Fruit fly (Drosophila melanogaster) Kc167 (cell line): ENCODE results near the gene RpL6.
A peak's percentile ranks its signal among the peaks of the same experiment; 100 is the strongest.

Source experiments
- Myc ChIP-seq: fragments of >200 bp; optimal IDR thresholded peaks from 2 replicates; lab custom pipeline; 2017; ENCODE audit warnings: missing external identifiers
- Sin3A ChIP-seq: fragments of >200 bp; optimal IDR thresholded peaks from 2 replicates; lab custom pipeline; 2018; ENCODE audit warnings: missing external identifiers
- h ChIP-seq: fragments of >200 bp; optimal IDR thresholded peaks from 3 replicates; lab custom pipeline; 2018; ENCODE audit warnings: missing external identifiers
- insv ChIP-seq: fragments of >200 bp; optimal IDR thresholded peaks from 3 replicates; lab custom pipeline; 2018; ENCODE audit warnings: missing external identifiers
- psq ChIP-seq: fragments of >200 bp; optimal IDR thresholded peaks from 2 replicates; lab custom pipeline; 2017; ENCODE audit warnings: missing external identifiers
- ttk ChIP-seq: sonication (Bioruptor generic); optimal IDR thresholded peaks from 2 replicates; lab custom pipeline; 2017; ENCODE audit warnings: missing external identifiers

RpL6 gene

DNA sequence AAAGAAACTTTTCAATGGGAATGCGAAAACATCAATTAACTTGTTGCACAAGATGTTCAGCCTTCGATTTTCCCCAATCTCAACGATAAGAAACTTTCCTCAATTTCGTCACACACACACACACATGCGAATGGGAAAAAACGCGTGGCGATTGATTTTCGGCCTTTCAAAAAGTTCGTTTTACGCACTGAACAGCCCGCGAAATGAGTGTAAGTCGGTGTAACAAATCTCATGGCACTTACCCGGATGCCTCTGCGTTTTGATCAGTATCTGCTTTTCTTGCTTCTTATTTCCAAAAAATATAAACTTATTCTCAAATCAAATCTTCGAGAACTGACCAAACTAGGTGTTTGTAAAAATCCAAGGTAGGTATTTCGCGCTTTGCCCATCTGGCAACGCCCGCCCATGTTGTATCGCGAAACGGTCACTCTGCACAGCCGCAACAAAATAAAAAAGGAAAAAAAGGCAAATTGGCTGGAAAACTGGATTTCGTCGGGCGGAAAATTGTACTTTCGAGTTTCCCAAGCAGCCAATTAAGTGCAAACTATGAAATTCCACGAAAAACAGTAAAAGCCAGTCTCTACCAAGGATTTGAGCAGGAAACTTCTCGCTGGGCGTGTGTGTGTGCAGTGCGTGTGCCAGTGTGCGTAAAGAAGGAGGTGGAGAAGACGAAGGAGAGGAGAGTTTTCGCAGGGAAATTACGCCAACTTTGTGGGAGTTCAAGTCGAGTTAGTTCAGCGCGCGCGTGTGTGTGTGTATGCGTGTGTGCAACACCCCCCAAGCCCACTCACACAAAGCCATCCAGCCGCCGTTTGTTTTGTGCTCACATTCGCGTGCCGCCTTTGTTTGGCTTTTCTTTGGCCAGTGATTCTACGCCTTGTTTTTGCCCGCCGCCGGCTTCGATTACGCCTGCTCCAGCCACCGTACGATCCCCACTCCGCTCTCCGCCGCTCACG lies 14.9 kb upstream of the RpL6 start, which contains the start of gene Med:
Med (plus strand) TSS at position 408 of the 956 bp plus-strand sequence.
- TF ChIP-seq insv (no peak), ttk (lab: Kevin White, UChicago) (no peak), Myc (lab: Kevin White, UChicago) (no peak), Sin3A (lab: Kevin White, UChicago) (no peak), psq (lab: Kevin White, UChicago) (no peak), h (no peak)

DNA sequence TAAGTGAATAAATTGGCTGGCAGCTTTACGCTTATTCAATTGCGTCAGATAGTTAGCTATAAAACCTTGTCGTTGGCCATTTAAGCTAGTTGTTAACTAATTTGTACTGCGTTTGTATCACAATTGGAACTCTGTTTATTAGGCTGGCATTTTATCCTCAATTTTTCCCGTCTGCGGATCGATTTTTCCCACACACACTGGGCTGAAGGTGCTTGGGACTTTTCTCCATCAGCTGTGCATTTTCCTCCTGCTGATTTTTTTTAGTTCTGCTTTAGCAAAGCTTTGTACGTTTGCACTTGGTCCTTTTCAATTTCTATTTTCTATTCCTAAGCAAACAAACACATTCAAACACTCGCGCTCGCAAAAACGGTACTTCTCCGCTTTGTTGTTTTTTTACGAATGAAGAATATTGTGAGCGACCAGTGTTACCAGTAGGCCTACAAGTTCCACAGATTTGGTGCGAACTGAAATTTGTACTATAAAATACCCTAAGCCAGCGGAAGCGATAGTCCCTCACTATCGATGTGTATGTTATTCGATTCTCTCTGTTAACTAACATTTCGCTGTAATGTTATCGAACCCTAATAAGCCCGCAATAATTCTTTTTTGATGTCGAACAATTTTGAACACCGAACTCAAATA lies 13.5 kb upstream of the RpL6 start:
- no peak for TF ChIP-seq insv
- TF ChIP-seq psq (lab: Kevin White, UChicago): no peak
- no peak for TF ChIP-seq Myc (lab: Kevin White, UChicago)
- no peak for TF ChIP-seq Sin3A (lab: Kevin White, UChicago)
- TF ChIP-seq ttk (lab: Kevin White, UChicago): no peak
- no peak for TF ChIP-seq h

DNA sequence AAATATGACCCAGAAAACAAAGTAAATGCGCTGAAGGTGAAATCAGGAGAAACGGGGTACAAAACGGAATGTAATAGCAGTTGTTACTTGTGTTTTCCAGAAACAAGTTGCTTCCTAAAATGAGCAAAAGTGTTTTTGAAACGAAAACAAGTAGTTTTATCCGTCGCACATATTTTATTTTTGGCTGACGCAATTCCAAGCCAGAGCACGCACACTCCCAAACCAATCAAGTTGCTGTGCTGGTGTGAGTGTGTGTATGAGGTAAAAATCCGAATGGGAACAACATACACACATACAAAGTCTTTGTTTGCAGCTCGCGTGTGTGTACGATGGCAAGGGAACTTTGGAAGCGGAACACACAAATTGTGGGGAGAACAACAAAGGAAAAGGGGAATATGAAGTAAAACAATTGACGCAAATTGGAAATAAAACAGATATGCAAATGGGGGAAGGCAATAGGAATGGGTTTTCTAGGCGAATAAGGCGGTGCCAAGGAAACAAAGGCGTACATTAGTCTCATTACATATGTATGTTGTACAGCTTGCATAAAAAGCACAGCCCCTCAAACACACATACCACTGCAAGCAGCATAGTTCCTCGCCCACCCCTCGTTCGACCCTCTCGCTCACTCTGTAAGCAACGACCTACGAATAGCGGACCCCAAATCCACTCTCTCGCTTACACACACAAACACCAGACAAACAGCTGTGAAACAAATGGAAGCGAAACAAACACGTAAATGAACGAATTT lies 12.6 kb upstream of the RpL6 start:
- TF ChIP-seq ttk (lab: Kevin White, UChicago) (no peak), psq (lab: Kevin White, UChicago) (peak; percentile 4)

DNA sequence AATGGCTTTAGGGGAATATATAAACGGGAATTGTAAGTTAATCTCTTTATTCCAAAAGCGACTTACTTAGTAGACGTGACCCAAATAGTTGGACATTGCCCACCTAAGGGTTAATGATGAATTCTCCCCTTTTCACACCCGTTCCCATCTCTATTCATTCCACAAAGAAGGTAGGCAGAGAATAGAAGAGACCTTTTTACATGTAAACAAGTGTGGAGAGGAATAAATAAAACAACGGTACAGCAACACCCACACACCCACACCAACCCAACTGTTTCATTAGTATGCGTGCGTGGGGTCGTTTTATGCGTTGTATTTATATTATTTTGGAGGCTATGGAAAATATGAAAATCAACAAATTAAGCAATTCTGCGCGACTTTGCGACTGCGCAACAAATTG lies 12.0 kb upstream of the RpL6 start:
- TF ChIP-seq psq (lab: Kevin White, UChicago) (no peak), Myc (lab: Kevin White, UChicago) (no peak), ttk (lab: Kevin White, UChicago) (no peak), Sin3A (lab: Kevin White, UChicago) (no peak), insv (no peak), h (no peak)

DNA sequence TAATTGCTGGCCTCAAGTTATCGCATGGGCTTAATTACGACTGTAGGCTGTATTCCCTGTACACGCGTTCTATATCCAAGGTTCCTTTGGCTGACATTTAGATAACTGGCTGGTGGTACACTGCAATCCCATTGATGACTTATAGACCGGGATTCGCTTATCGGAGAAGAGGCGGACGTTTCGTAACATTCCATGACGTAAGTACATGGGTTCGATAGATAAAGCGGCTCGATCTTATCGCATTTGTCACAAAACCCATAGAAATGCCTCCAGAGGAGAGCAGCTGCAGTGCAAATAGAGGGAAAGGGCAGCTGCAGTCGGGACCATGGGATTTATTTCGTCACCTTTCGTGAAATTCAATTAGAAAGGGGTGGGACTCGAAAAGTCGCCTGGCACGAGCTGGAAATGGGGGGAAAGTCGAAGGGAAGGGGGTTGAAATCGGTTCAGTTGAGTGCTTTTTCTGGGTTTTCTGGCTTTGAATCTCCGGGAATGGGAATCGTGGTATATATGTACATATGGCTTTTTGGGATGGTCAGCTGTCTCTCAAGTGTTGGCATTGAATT lies 11.4 kb upstream of the RpL6 start:
- TF ChIP-seq Myc (lab: Kevin White, UChicago): no peak
- no peak for TF ChIP-seq h

DNA sequence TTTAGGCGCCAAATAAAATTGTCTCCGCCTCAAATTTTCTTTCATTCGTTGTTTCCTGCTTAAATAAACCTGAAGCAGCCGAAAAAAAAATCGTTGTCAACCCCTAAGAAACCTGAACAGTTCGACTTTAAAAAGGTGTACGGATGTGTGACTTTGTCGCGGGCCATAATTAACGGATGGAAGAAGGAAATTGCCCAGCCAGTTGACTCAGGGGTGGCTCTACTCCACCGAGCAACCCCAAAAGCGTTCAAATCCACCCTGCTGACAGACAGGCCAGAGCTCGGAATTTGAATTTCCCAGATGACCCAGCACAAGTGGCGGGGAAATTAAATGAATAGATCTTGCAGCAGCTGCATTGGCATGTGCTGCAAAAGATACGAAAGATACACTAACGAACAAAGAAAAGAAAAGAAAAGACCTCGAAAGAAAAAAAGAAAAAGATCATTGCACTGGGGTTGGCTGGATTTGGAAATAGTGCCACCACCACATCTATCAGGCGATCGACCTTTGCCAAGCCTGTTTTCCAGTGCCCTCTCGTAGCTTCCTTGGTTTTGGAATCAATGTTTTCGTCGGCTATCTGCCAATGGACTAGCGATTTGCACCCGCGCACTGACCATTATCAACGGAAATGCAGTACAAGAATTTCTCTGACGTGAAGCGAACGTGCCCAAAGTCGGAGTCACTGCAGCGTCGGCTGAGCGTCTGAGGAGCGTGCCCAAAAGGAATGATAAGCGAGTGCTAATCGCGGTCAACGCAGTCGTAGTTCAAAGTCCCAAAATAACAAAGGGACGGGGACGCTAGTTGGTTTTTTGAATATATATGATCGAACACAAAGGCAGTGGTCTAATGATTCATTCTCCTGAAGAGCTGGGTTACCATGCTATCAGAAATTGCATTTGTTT lies 10.5 kb upstream of the RpL6 start:
- TF ChIP-seq psq (lab: Kevin White, UChicago): no peak
- TF ChIP-seq h: no peak
- no peak for TF ChIP-seq Myc (lab: Kevin White, UChicago)
- TF ChIP-seq insv: no peak
- TF ChIP-seq ttk (lab: Kevin White, UChicago): no peak
- no peak for TF ChIP-seq Sin3A (lab: Kevin White, UChicago)

DNA sequence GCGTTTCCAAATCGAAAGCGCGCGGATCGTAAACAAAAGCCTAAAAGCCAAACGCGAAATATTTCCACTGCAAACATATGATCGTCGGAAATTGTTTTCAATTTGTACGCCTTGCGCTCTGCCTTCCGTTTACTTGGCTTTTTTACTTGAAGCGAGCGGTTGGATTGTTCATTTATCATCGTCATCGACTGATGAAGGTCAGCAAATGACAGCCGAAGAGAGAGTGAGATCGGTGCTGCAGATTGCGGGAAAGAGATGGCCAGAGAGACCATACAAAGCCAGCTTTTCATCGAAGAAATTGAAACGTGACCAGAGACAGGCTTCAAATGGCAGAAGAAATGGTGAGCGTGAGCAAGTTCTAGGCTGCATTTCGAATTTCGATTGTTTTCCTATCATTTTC lies 9.8 kb upstream of the RpL6 start:
- TF ChIP-seq insv: no peak
- TF ChIP-seq h: no peak
- no peak for TF ChIP-seq Sin3A (lab: Kevin White, UChicago)

DNA sequence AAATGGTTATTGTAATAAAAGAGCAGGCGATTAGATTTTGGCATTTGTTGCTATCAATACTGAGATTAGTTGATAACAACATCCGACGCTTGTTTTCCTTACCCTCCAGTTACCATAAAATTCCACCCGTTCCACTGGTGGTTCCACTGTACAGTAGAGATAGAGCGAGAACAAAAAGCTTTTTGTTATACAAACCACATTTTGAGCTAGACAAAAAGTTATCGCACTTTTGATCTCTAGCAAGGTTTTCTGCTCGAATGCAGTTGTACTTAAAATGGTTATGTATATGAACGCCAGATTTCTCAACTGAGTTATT lies 9.1 kb upstream of the RpL6 start:
- TF ChIP-seq Sin3A (lab: Kevin White, UChicago) (no peak), psq (lab: Kevin White, UChicago) (no peak), Myc (lab: Kevin White, UChicago) (no peak), ttk (lab: Kevin White, UChicago) (no peak), h (no peak), insv (no peak)

DNA sequence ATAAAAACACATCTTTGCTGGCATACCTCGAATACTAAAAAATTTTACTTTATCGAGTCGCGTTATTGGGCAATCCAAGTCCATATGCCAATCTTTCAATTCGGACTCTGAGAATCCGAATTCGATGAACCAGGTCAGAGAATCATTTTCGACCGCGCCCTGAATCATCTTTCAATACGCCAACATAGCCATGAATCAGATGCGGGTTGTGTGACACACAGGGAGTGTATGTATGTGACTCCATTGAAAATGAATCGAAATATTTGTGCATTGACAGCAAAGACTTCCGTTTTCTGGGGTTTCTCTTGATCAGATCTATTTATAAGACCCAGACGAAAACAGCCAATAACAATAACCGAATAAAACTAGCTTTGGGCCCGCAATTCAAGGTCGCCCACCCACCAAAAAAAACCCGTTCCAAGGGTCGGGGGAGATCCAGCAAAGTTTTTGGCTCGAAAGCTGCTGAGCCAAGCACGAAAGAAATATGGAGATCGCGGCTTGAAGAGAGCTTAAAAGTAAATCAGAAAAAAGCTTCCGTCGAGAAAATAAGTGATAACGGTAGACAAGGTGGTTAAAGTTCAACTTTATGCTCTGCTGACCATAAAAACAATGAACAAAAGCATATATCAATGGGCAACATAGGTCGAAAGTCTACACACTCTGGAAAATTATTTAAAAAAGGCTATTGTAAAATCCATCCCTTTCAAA lies 8.6 kb upstream of the RpL6 start:
- no peak for TF ChIP-seq psq (lab: Kevin White, UChicago)
- no peak for TF ChIP-seq insv
- TF ChIP-seq Sin3A (lab: Kevin White, UChicago): no peak
- no peak for TF ChIP-seq ttk (lab: Kevin White, UChicago)
- no peak for TF ChIP-seq Myc (lab: Kevin White, UChicago)
- TF ChIP-seq h: no peak

DNA sequence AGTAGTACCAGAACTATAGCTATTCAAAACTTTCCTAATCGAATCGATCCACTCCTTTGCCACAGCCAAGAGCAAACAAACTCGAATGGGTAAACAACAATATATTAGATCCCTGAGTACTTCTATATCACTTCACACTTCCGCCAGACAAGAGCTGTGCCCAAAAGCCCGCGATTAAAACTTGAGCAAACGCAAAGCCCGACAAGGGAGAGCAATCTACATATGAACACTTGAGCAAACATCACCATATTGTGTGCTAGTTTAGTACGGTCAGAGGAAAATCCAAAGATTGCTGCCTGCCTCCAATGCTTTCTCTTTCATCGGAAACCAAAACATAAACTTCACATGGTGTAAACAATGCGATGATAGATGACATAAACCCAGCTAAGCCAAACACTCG lies 7.7 kb upstream of the RpL6 start:
- TF ChIP-seq ttk (lab: Kevin White, UChicago) (no peak), psq (lab: Kevin White, UChicago) (no peak), insv (no peak), Myc (lab: Kevin White, UChicago) (no peak), h (no peak), Sin3A (lab: Kevin White, UChicago) (no peak)

DNA sequence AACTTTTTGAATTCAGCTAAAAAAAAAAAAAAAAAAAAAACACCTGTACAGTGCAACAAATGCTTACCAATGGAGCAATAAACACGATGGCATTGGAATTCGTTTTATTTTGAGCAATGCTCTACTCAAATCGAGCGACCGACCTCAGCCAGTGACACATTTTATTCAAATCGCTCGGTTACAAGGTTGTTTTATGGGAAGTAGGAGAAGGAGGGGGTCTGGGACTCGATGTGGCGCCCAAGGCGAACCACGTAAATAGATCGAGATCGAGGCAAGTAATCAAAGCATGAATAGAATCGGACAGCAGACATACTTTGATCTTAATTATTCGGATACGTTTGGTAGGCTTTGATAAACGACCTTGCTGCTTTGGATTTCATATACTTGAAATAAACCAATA lies 7.2 kb upstream of the RpL6 start:
- TF ChIP-seq h (no peak), ttk (lab: Kevin White, UChicago) (no peak)
